Fruit fly (Drosophila melanogaster) whole organism, embryonic: ENCODE data around the gene SMC3.

Source experiments
- Bgb ChIP-seq: fragments of 200-800 bp; sonication (Bioruptor generic); IDR thresholded peaks from 2 replicates; pipeline ENCODE4 v1.3.6; 2022; ENCODE audit warnings: missing biosample characterization, missing genetic modification characterization; ENCODE audit not compliant: partially characterized antibody
- CG10274 ChIP-seq: fragments of 200-800 bp; sonication (Bioruptor generic); optimal IDR thresholded peaks from 3 replicates; lab custom pipeline; 2017; ENCODE audit warnings: missing biosample characterization, mild to moderate bottlenecking, missing genetic modification characterization
- CG12155 ChIP-seq: fragments of 200-800 bp; sonication (Bioruptor generic); optimal IDR thresholded peaks from 3 replicates; lab custom pipeline; 2016; ENCODE audit warnings: missing biosample characterization, missing genetic modification characterization
- CG13287 ChIP-seq: fragments of 200-800 bp; sonication (Bioruptor generic); IDR thresholded peaks from 2 replicates; pipeline ENCODE4 v1.3.6; 2022; ENCODE audit warnings: missing biosample characterization, missing genetic modification characterization; ENCODE audit not compliant: partially characterized antibody
- CG17385 ChIP-seq: fragments of 200-800 bp; sonication (Bioruptor generic); optimal IDR thresholded peaks from 3 replicates; lab custom pipeline; 2018; ENCODE audit warnings: missing biosample characterization, mild to moderate bottlenecking, missing genetic modification characterization
- CG31441 ChIP-seq: fragments of 200-800 bp; sonication (Bioruptor generic); IDR thresholded peaks from 2 replicates; pipeline ENCODE4 v1.3.6; 2022; ENCODE audit warnings: missing biosample characterization, missing genetic modification characterization
- CG32532 ChIP-seq: fragments of 200-800 bp; sonication (Bioruptor generic); IDR thresholded peaks from 2 replicates; pipeline ENCODE4 v1.3.6; 2022; ENCODE audit warnings: missing biosample characterization, missing genetic modification characterization
- CG34224 ChIP-seq: fragments of 200-800 bp; sonication (Bioruptor generic); IDR thresholded peaks from 3 replicates; pipeline ENCODE4 v1.3.6; 2022; ENCODE audit warnings: missing biosample characterization, missing genetic modification characterization; ENCODE audit not compliant: partially characterized antibody
- CG42726 ChIP-seq: fragments of 200-800 bp; sonication (Bioruptor generic); IDR thresholded peaks from 2 replicates; pipeline ENCODE4 v1.3.6; 2022; ENCODE audit warnings: missing biosample characterization, missing genetic modification characterization; ENCODE audit not compliant: partially characterized antibody
- CG6272 ChIP-seq: fragments of 200-800 bp; sonication (Bioruptor generic); IDR thresholded peaks from 2 replicates; pipeline ENCODE4 v1.3.6; 2022; ENCODE audit warnings: missing biosample characterization, missing genetic modification characterization
- CG7963 ChIP-seq: fragments of 200-800 bp; sonication (Bioruptor generic); IDR thresholded peaks from 3 replicates; pipeline ENCODE4 v1.3.6; 2022; ENCODE audit warnings: missing biosample characterization, missing genetic modification characterization; ENCODE audit not compliant: partially characterized antibody
- CG9215 ChIP-seq: fragments of 200-800 bp; sonication (Bioruptor generic); IDR thresholded peaks from 2 replicates; pipeline ENCODE4 v1.3.6; 2022; ENCODE audit warnings: missing biosample characterization, missing genetic modification characterization
- CG9797 ChIP-seq: fragments of 200-800 bp; sonication (Bioruptor generic); optimal IDR thresholded peaks from 3 replicates; lab custom pipeline; 2018; ENCODE audit warnings: missing biosample characterization, mild to moderate bottlenecking, missing genetic modification characterization
- Dip2 ChIP-seq: fragments of 200-800 bp; sonication (Bioruptor generic); IDR thresholded peaks from 2 replicates; pipeline ENCODE4 v1.3.6; 2022; ENCODE audit warnings: missing biosample characterization, missing genetic modification characterization
- Doc3 ChIP-seq: fragments of 200-800 bp; sonication (Bioruptor generic); IDR thresholded peaks from 3 replicates; pipeline ENCODE4 v1.3.6; 2022; ENCODE audit warnings: missing biosample characterization, missing genetic modification characterization; ENCODE audit not compliant: partially characterized antibody
- Ets65A ChIP-seq: fragments of 200-800 bp; sonication (Bioruptor generic); peaks from one replicate; lab custom pipeline; 2016; ENCODE audit warnings: missing biosample characterization, missing genetic modification characterization
- Ets97D ChIP-seq: fragments of 200-800 bp; sonication (Bioruptor generic); optimal IDR thresholded peaks from 3 replicates; lab custom pipeline; 2016; ENCODE audit warnings: missing biosample characterization, missing genetic modification characterization
- Gug ChIP-seq: fragments of 200-800 bp; sonication (Bioruptor generic); IDR thresholded peaks from 4 replicates; pipeline ENCODE4 v1.3.6; 2022; ENCODE audit warnings: missing biosample characterization, missing genetic modification characterization
- HLH4C ChIP-seq: fragments of 200-800 bp; sonication (Bioruptor generic); IDR thresholded peaks from 3 replicates; pipeline ENCODE4 v1.3.6; 2022; ENCODE audit warnings: missing biosample characterization, missing genetic modification characterization; ENCODE audit not compliant: partially characterized antibody
- MBD-R2 ChIP-seq: fragments of 200-800 bp; sonication (Bioruptor generic); IDR thresholded peaks from 2 replicates; pipeline ENCODE4 v1.3.6; 2022; ENCODE audit warnings: missing biosample characterization, missing genetic modification characterization
- NFAT ChIP-seq: fragments of 200-800 bp; sonication (Bioruptor generic); IDR thresholded peaks from 2 replicates; pipeline ENCODE4 v1.3.6; 2022; ENCODE audit warnings: missing biosample characterization, missing genetic modification characterization
- Optix ChIP-seq: fragments of 200-800 bp; sonication (Bioruptor generic); IDR thresholded peaks from 3 replicates; pipeline ENCODE4 v1.3.6; 2022; ENCODE audit warnings: missing biosample characterization, missing genetic modification characterization
- Rfx ChIP-seq: fragments of 200-800 bp; sonication (Bioruptor generic); IDR thresholded peaks from 2 replicates; pipeline ENCODE4 v1.3.6; 2022; ENCODE audit warnings: missing biosample characterization, missing genetic modification characterization
- Scr ChIP-seq: fragments of 200-800 bp; sonication (Bioruptor generic); IDR thresholded peaks from 2 replicates; pipeline ENCODE4 v1.3.6; 2022; ENCODE audit warnings: missing biosample characterization, missing genetic modification characterization; ENCODE audit not compliant: partially characterized antibody
- Side ChIP-seq: fragments of 200-800 bp; sonication (Bioruptor generic); optimal IDR thresholded peaks from 2 replicates; lab custom pipeline; 2016; ENCODE audit warnings: missing biosample characterization, missing genetic modification characterization
- Sin3A ChIP-seq: fragments of >200 bp; optimal IDR thresholded peaks from 2 replicates; lab custom pipeline; 2018
- ase ChIP-seq: fragments of 200-800 bp; sonication (Bioruptor generic); IDR thresholded peaks from 3 replicates; pipeline ENCODE4 v1.3.6; 2022; ENCODE audit warnings: missing biosample characterization, missing genetic modification characterization
- ato ChIP-seq: fragments of 200-800 bp; sonication (Bioruptor generic); IDR thresholded peaks from 2 replicates; pipeline ENCODE4 v1.3.6; 2022; ENCODE audit warnings: missing biosample characterization, missing genetic modification characterization; ENCODE audit not compliant: partially characterized antibody
- gfzf ChIP-seq: fragments of 200-800 bp; sonication (Bioruptor generic); optimal IDR thresholded peaks from 2 replicates; lab custom pipeline; 2016; ENCODE audit warnings: missing biosample characterization, mild to moderate bottlenecking, missing genetic modification characterization, moderate library complexity
- hb ChIP-seq: fragments of 200-800 bp; sonication (Bioruptor generic); IDR thresholded peaks from 3 replicates; pipeline ENCODE4 v1.3.6; 2022; ENCODE audit warnings: missing biosample characterization, missing genetic modification characterization; ENCODE audit not compliant: partially characterized antibody
- inv ChIP-seq: fragments of 200-800 bp; sonication (Bioruptor generic); IDR thresholded peaks from 2 replicates; pipeline ENCODE4 v1.3.6; 2022; ENCODE audit warnings: missing biosample characterization, missing genetic modification characterization; ENCODE audit not compliant: partially characterized antibody
- nerfin-2 ChIP-seq: fragments of 200-800 bp; sonication (Bioruptor generic); IDR thresholded peaks from 2 replicates; pipeline ENCODE4 v1.3.6; 2022; ENCODE audit warnings: missing biosample characterization, missing genetic modification characterization; ENCODE audit not compliant: partially characterized antibody
- prd ChIP-seq, 3 experiments: fragments of >200 bp in 2 of 3; fragments of 200-800 bp in 1 of 3; sonication (Bioruptor generic) in 1 of 3; optimal IDR thresholded peaks in 2 of 3; IDR thresholded peaks in 1 of 3; 2 replicates in 2 of 3; 3 replicates in 1 of 3; pipeline versions ENCODE4 v1.3.6 to Lab custom; 2017 to 2022; ENCODE audit warnings: missing biosample characterization in 1 of 3, missing genetic modification characterization in 1 of 3
- pzg ChIP-seq: fragments of 200-800 bp; sonication (Bioruptor generic); optimal IDR thresholded peaks from 3 replicates; lab custom pipeline; 2018; ENCODE audit warnings: missing biosample characterization, mild to moderate bottlenecking, missing genetic modification characterization, moderate library complexity
- sens ChIP-seq: fragments of 200-800 bp; sonication (Bioruptor generic); peaks from one replicate; lab custom pipeline; 2016; ENCODE audit warnings: missing biosample characterization, missing genetic modification characterization
- sens-2 ChIP-seq: fragments of 200-800 bp; sonication (Bioruptor generic); IDR thresholded peaks from 2 replicates; pipeline ENCODE4 v1.3.6; 2022; ENCODE audit warnings: missing biosample characterization, missing genetic modification characterization
- slbo ChIP-seq: fragments of 200-800 bp; sonication (Bioruptor generic); IDR thresholded peaks from 2 replicates; pipeline ENCODE4 v1.3.6; 2022; ENCODE audit warnings: missing biosample characterization, missing genetic modification characterization
- sna ChIP-seq: fragments of 200-800 bp; sonication (Bioruptor generic); IDR thresholded peaks from 2 replicates; pipeline ENCODE4 v1.3.6; 2022; ENCODE audit warnings: missing biosample characterization, missing genetic modification characterization; ENCODE audit not compliant: partially characterized antibody
- trh ChIP-seq: fragments of 200-800 bp; sonication (Bioruptor generic); optimal IDR thresholded peaks from 2 replicates; lab custom pipeline; 2016; ENCODE audit warnings: missing biosample characterization, missing genetic modification characterization

Gene SMC3

DNA sequence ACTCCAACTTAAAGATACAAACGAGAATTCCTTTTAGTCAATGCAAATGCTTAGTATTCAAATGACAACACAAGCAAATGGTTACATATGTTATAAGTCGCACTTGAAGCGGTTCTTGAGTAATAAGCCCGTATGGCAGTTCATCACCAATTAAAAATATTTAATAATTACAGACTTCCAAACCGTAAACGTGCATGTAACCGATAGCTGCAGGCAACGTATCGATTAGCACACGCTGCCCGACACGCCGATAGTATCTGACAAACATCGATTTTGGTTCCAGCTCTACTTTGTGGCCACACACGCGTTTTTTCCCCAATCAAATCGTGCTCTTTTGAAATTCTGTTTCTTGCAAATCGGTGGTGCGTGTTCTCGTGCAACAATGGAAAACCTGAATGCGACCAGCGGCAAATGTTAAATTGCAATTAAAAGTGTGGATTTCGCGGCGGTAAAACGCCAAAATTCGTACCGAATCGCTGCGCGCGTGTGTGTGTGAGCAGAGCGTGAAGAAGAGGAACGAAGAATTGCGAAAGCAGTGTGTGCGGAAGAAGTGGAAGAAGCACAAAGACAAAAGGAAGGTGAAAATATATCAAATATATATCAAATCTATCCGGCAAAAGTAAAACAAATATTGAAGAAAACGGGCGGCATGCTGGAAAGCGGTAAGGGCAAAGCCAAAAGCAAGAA lies 5.9 kb upstream of the SMC3 start, which contains the start of the genes CG9784 and Nup153 (continued):
- peak; percentile 88 for TF ChIP-seq CG34224 (GFP tag; lab: Robert Waterston, UW)
- TF ChIP-seq Bgb (GFP tag; lab: Robert Waterston, UW): peak; percentile 97
- TF ChIP-seq sens-2: 0 out of 2 replicates have a peak, but pooled peaks have one; percentile 18
- TF ChIP-seq NFAT (GFP tag; lab: Robert Waterston, UW): peak; percentile 52; the same call in 1 of the 2 replicates
- peak; percentile 96 for TF ChIP-seq hb (GFP tag; lab: Robert Waterston, UW)
- TF ChIP-seq Side (GFP tag; lab: Kevin White, UChicago): no peak
- peak; percentile 91 for TF ChIP-seq CG13287 (GFP tag; lab: Robert Waterston, UW)
- TF ChIP-seq Gug: peak; percentile 37; the same call in 1 of the 4 replicates
- TF ChIP-seq sna (GFP tag; lab: Robert Waterston, UW): peak; percentile 87
- TF ChIP-seq CG32532 (GFP tag; lab: Robert Waterston, UW): peak; percentile 26; the same call in 1 of the 2 replicates
- peak; percentile 96 for TF ChIP-seq inv (GFP tag; lab: Robert Waterston, UW)
- peak; percentile 10 for TF ChIP-seq gfzf (GFP tag; lab: Kevin White, UChicago)
- TF ChIP-seq sens (GFP tag; lab: Kevin White, UChicago): peak; percentile 51
- peak; percentile 93 for TF ChIP-seq ato (GFP tag; lab: Robert Waterston, UW)
- peak; percentile 89 for TF ChIP-seq Doc3 (GFP tag; lab: Robert Waterston, UW)
- TF ChIP-seq CG31441: no peak
- TF ChIP-seq CG12155: peak; percentile 95
- TF ChIP-seq CG7963 (GFP tag; lab: Robert Waterston, UW): peak; percentile 95
- no peak for TF ChIP-seq Optix (GFP tag; lab: Robert Waterston, UW)
- no peak for TF ChIP-seq ase (GFP tag; lab: Robert Waterston, UW)
- no peak for TF ChIP-seq trh
- peak; percentile 85 for TF ChIP-seq CG17385
- peak; percentile 94 for TF ChIP-seq Scr (GFP tag; lab: Robert Waterston, UW)
- TF ChIP-seq CG10274 (GFP tag; lab: Kevin White, UChicago): no peak
- peak; percentile 59 for TF ChIP-seq pzg (GFP tag; lab: Kevin White, UChicago)
- peak; percentile 52; the same call in 1 of the 2 replicates for TF ChIP-seq CG6272
- peak; percentile 89 for TF ChIP-seq CG42726 (GFP tag; lab: Robert Waterston, UW)
- TF ChIP-seq prd (optimal IDR thresholded peaks at IDR 0.05; lab: Kevin White, UChicago): no peak
- 0 out of 3 replicates have a peak, but pooled peaks have one; percentile 5 for TF ChIP-seq prd (GFP tag; IDR thresholded peaks at IDR 0.05; lab: Robert Waterston, UW)
- 0 out of 2 replicates have a peak, but pooled peaks have one; percentile 30 for TF ChIP-seq CG9215 (GFP tag; lab: Robert Waterston, UW)
- peak; percentile 41 for TF ChIP-seq Ets65A
- peak; percentile 93 for TF ChIP-seq HLH4C (GFP tag; lab: Robert Waterston, UW)
- peak; percentile 92 for TF ChIP-seq nerfin-2
- peak; percentile 7 for TF ChIP-seq Ets97D
- TF ChIP-seq Rfx: peak; percentile 49
- peak; percentile 13; the same call in 1 of the 2 replicates for TF ChIP-seq MBD-R2
- TF ChIP-seq Dip2 (GFP tag; lab: Robert Waterston, UW): no peak
- peak; percentile 44; the same call in 1 of the 2 replicates for TF ChIP-seq slbo
- peak; percentile 22 for TF ChIP-seq CG9797 (GFP tag; lab: Kevin White, UChicago)
- peak; percentile 55 for TF ChIP-seq Sin3A (lab: Kevin White, UChicago)
